Worm (Caenorhabditis elegans): ENCODE measurements around the gene Y110A2AL.2.

Y110A2AL.2 gene

ce11 chrII:2888957-2889630 lies 21.3 kb downstream of the Y110A2AL.2 start, which contains the start of gene pinn-1 (continued):
- peak; percentile 24 for TF ChIP-seq Y22D7AL.16 (tag; optimal IDR thresholded peaks at IDR 0.05)
- TF ChIP-seq ahr-1 (tag; optimal IDR thresholded peaks at IDR 0.05), result peak; percentile 13
- TF ChIP-seq che-1 (tag; optimal IDR thresholded peaks at IDR 0.05), result peak; percentile 8
- TF ChIP-seq fkh-10 (GFP tag; optimal IDR thresholded peaks at IDR 0.05), result no peak
- TF ChIP-seq unc-3 (GFP tag; conservative IDR thresholded peaks at IDR 0.05), result peak; percentile 65
- TF ChIP-seq unc-3 (tag; optimal IDR thresholded peaks at IDR 0.05), result no peak
- peak; percentile 94 for TF ChIP-seq tbx-7 (tag; optimal IDR thresholded peaks at IDR 0.05)
- peak; percentile 99 for TF ChIP-seq ceh-31 (tag; optimal IDR thresholded peaks at IDR 0.05)
- peak; percentile 41 for TF ChIP-seq nfya-1 (tag; optimal IDR thresholded peaks at IDR 0.05)
- TF ChIP-seq ceh-48 (tag; optimal IDR thresholded peaks at IDR 0.05), result peak; percentile 91
- peak; percentile 86 for TF ChIP-seq tbx-2 (tag; optimal IDR thresholded peaks at IDR 0.05)
- TF ChIP-seq pax-1 (tag; optimal IDR thresholded peaks at IDR 0.05), result no peak
- peak; percentile 57 for TF ChIP-seq elt-2 (tag; optimal IDR thresholded peaks at IDR 0.05)
- TF ChIP-seq unc-55 (GFP tag; optimal IDR thresholded peaks at IDR 0.05), result peak; percentile 19
- peak; percentile 53 for TF ChIP-seq madf-2 (tag; optimal IDR thresholded peaks at IDR 0.05)
- TF ChIP-seq hlh-30 (tag; optimal IDR thresholded peaks at IDR 0.05; ENCODE audit: insufficient read depth), result no peak
- peak; percentile 92 for TF ChIP-seq rnt-1 (tag; optimal IDR thresholded peaks at IDR 0.05)
- TF ChIP-seq sox-2 (GFP tag; IDR thresholded peaks at IDR 0.05), result no peak
- TF ChIP-seq npax-4 (tag; optimal IDR thresholded peaks at IDR 0.05), result no peak
- TF ChIP-seq ztf-16 (tag; optimal IDR thresholded peaks at IDR 0.05), result peak; percentile 53
- TF ChIP-seq ceh-2 (tag; optimal IDR thresholded peaks at IDR 0.05), result peak; percentile 96
- TF ChIP-seq ceh-34 (tag; optimal IDR thresholded peaks at IDR 0.05), result peak; percentile 46

DNA sequence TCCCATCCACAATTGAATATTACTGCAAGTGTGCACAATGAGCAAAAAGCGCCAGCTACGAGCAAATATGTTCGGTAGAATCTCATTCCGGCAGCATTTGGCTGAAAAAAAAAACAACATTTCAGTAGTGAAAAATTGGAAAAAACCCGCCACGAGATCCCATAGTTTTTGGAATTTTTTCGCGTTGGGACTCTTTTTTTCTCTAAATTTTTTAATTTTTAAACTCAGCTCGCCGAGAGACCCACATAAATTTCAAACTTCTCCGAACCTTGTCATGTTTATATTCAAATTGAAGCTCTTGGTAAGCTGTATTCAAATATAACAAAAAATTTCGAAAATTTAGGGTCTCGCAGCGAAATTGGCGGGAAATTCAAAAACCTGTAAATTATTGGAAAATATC lies 26.5 kb downstream of the Y110A2AL.2 start, which contains the start of gene sqv-2:
Gene sqv-2 (minus strand): TSS at position 101 of the 400 bp plus-strand sequence.
- TF ChIP-seq unc-42 (tag; optimal IDR thresholded peaks at IDR 0.05), result no peak
- no peak for TF ChIP-seq C08G9.2 (tag; optimal IDR thresholded peaks at IDR 0.05)
- no peak for TF ChIP-seq gmeb-2 (tag; optimal IDR thresholded peaks at IDR 0.05)
- no peak for TF ChIP-seq elt-2 (tag; optimal IDR thresholded peaks at IDR 0.05)
- no peak for TF ChIP-seq ceh-6 (GFP tag; optimal IDR thresholded peaks at IDR 0.05)
- TF ChIP-seq madf-2 (tag; optimal IDR thresholded peaks at IDR 0.05), result no peak
- TF ChIP-seq hlh-8 (tag; optimal IDR thresholded peaks at IDR 0.05), result no peak
- no peak for TF ChIP-seq unc-86 (tag; optimal IDR thresholded peaks at IDR 0.05)
- TF ChIP-seq syd-9 (tag; optimal IDR thresholded peaks at IDR 0.05), result no peak
- TF ChIP-seq K02D7.2 (tag; optimal IDR thresholded peaks at IDR 0.05), result no peak
- TF ChIP-seq lim-6 (tag; optimal IDR thresholded peaks at IDR 0.05), result no peak
- no peak for TF ChIP-seq eyg-1 (tag; optimal IDR thresholded peaks at IDR 0.05)
- no peak for TF ChIP-seq pros-1 (tag; optimal IDR thresholded peaks at IDR 0.05)
- TF ChIP-seq sox-4 (tag; optimal IDR thresholded peaks at IDR 0.05), result no peak
- TF ChIP-seq ceh-14 (tag; optimal IDR thresholded peaks at IDR 0.05), result no peak
- no peak for TF ChIP-seq ceh-30 (tag; optimal IDR thresholded peaks at IDR 0.05)
- no peak for TF ChIP-seq pax-1 (tag; optimal IDR thresholded peaks at IDR 0.05)
- TF ChIP-seq fax-1 (tag; optimal IDR thresholded peaks at IDR 0.05), result no peak

ce11 chrII:2900248-2900647 lies 32.4 kb downstream of the Y110A2AL.2 start, which contains the start of gene ubc-26:
TSS of gene ubc-26 (minus strand) at chrII:2900348.
- no peak for TF ChIP-seq pha-2 (tag; optimal IDR thresholded peaks at IDR 0.05)
- TF ChIP-seq unc-86 (tag; optimal IDR thresholded peaks at IDR 0.05), result no peak

DNA sequence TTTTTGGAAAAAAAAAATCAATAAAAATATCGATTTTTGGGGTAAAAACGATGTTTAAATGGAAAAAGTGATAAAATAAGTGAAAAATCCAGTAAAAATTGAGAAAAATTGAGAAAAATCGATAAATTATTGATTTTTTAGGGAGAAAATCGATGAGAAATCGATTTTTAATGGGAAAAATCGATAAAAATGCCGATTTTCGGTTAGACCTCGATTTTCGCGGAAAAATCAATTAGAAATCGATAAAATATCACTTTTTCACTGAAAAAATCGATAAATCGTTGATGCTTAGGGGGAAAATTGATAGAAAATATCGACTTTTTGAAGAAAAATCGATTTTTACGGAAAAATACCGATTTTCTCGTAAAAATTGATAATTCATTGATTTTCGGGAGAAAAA lies 33.4 kb downstream of the Y110A2AL.2 start:
- TF ChIP-seq ceh-48 (tag; optimal IDR thresholded peaks at IDR 0.05) (peak; percentile 59), eyg-1 (tag; optimal IDR thresholded peaks at IDR 0.05) (no peak)

Data from whole organism, late embryonic.